Worm (Caenorhabditis elegans): Measurements from ENCODE around the gene T10G3.2.

ce11 chrV:13437473-13438074 lies 42.1 kb downstream of the T10G3.2 start, which contains the start of gene mes-4:
- TF ChIP-seq pqm-1 (tag; optimal IDR thresholded peaks at IDR 0.05) (no peak), ceh-22 (tag; optimal IDR thresholded peaks at IDR 0.05) (no peak), ceh-19 (GFP tag; optimal IDR thresholded peaks at IDR 0.05) (no peak), hlh-8 (tag; optimal IDR thresholded peaks at IDR 0.05) (no peak), fax-1 (tag; optimal IDR thresholded peaks at IDR 0.05) (no peak)

Data from whole organism, late embryonic.